Fruit fly (Drosophila melanogaster): ENCODE results near the gene CG18789.

Gene CG18789

DNA sequence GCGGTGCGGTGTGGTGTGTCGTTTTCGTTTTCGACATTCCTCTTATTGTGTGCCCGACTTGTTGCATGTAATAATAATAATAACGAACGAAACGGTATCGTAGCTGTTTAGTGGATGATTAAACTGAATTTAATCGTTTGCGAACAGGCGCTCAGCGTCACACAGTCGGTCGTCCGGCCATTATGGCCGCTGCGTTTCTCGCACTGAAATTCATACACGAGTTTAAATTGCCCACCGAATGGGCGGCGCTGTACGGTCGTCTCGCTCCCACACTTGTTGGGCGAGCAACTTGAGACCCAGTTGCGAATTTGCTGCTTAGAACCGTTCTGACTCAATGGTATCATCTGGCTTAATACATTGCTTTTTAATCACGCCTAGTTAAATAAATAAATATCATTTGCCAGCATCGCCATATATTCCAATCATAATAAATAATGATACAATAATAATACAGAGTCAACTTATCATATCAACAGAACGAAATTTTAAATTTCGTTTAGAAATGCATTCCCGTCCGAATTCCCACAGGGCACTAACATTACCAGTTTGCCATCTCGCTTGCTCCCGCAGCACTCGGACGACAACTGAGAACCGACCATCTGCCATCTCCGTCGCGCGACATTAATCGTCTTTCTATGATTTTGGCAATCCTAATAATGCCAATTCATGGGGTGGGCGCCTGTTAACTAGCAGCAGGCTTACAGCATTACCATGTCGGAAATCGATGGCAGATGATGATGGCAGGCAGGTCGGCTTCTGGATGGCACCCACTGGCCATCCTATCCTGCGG, 15.8 kb upstream of the CG18789 start (continued):
- no peak for TF ChIP-seq pfk (GFP tag; optimal IDR thresholded peaks at IDR 0.05)
- no peak for TF ChIP-seq Neu2 (GFP tag; optimal IDR thresholded peaks at IDR 0.05; ENCODE audit: borderline replicate concordance)
- TF ChIP-seq h (optimal IDR thresholded peaks at IDR 0.05): no peak
- TF ChIP-seq Nf-YB (GFP tag; optimal IDR thresholded peaks at IDR 0.05): no peak
- no peak for TF ChIP-seq nerfin-2 (GFP tag; IDR thresholded peaks at IDR 0.05; ENCODE audit: partially characterized antibody)
- no peak for TF ChIP-seq CG2889 (GFP tag; IDR thresholded peaks at IDR 0.05)
- TF ChIP-seq CG6175 (GFP tag; IDR thresholded peaks at IDR 0.05): no peak
- TF ChIP-seq Awh (GFP tag; IDR thresholded peaks at IDR 0.05): no peak
- no peak for TF ChIP-seq ssp (GFP tag; IDR thresholded peaks at IDR 0.05)
- TF ChIP-seq kni (GFP tag; optimal IDR thresholded peaks at IDR 0.05): no peak
- TF ChIP-seq Bteb2 (GFP tag; optimal IDR thresholded peaks at IDR 0.05): peak; percentile 77
- no peak for TF ChIP-seq CG17912 (GFP tag; optimal IDR thresholded peaks at IDR 0.05)
- peak; percentile 86 for TF ChIP-seq CG6272 (GFP tag; IDR thresholded peaks at IDR 0.05)
- TF ChIP-seq NFAT (GFP tag; IDR thresholded peaks at IDR 0.05): no peak
- TF ChIP-seq fu2 (GFP tag; optimal IDR thresholded peaks at IDR 0.05): peak; percentile 75
- TF ChIP-seq NC2α (GFP tag; optimal IDR thresholded peaks at IDR 0.05): peak; percentile 68
- TF ChIP-seq aop (GFP tag; IDR thresholded peaks at IDR 0.05): no peak
- TF ChIP-seq her (GFP tag; optimal IDR thresholded peaks at IDR 0.05): no peak
- peak; percentile 59 for TF ChIP-seq sqz (GFP tag; optimal IDR thresholded peaks at IDR 0.05)
- no peak for TF ChIP-seq inv (GFP tag; IDR thresholded peaks at IDR 0.05; ENCODE audit: partially characterized antibody)
- no peak for TF ChIP-seq Dfd (GFP tag; optimal IDR thresholded peaks at IDR 0.05)
- peak; percentile 94 for TF ChIP-seq CG15696 (tag; optimal IDR thresholded peaks at IDR 0.05)
- TF ChIP-seq CG14050 (GFP tag; IDR thresholded peaks at IDR 0.05): no peak
- no peak for TF ChIP-seq vvl (GFP tag; IDR thresholded peaks at IDR 0.05)
- TF ChIP-seq CG2875 (GFP tag; optimal IDR thresholded peaks at IDR 0.05): peak; percentile 67
- no peak for TF ChIP-seq CG34376 (GFP tag; optimal IDR thresholded peaks at IDR 0.05)
- TF ChIP-seq zfh2 (GFP tag; optimal IDR thresholded peaks at IDR 0.05): peak; percentile 81
- peak; percentile 33 for TF ChIP-seq CHES-1-like (GFP tag; optimal IDR thresholded peaks at IDR 0.05)
- peak; percentile 70 for TF ChIP-seq CG6654 (GFP tag; optimal IDR thresholded peaks at IDR 0.05)
- no peak for TF ChIP-seq zfh1 (GFP tag; IDR thresholded peaks at IDR 0.05)
- peak; percentile 73 for TF ChIP-seq CG7928 (GFP tag; optimal IDR thresholded peaks at IDR 0.05)
- no peak for TF ChIP-seq z (GFP tag; IDR thresholded peaks at IDR 0.05)
- peak; percentile 92 for TF ChIP-seq Sox100B (GFP tag; optimal IDR thresholded peaks at IDR 0.05)
- TF ChIP-seq CG9727 (GFP tag; optimal IDR thresholded peaks at IDR 0.05): peak; percentile 92
- peak; percentile 62 for TF ChIP-seq disco-r (GFP tag; optimal IDR thresholded peaks at IDR 0.05)
- no peak for TF ChIP-seq CG10565 (GFP tag; optimal IDR thresholded peaks at IDR 0.05)
- TF ChIP-seq CG11456 (GFP tag; IDR thresholded peaks at IDR 0.05): no peak
- TF ChIP-seq sug (tag; optimal IDR thresholded peaks at IDR 0.05): peak; percentile 45
- TF ChIP-seq ken (GFP tag; IDR thresholded peaks at IDR 0.05): no peak
- peak; percentile 97 for TF ChIP-seq sens (GFP tag)
- TF ChIP-seq maf-S (GFP tag; optimal IDR thresholded peaks at IDR 0.05): peak; percentile 63
- TF ChIP-seq CG31441 (GFP tag; IDR thresholded peaks at IDR 0.05): no peak
- no peak for TF ChIP-seq otp (GFP tag; IDR thresholded peaks at IDR 0.05)
- TF ChIP-seq B-H1 (GFP tag; IDR thresholded peaks at IDR 0.05): no peak
- no peak for TF ChIP-seq sna (GFP tag; IDR thresholded peaks at IDR 0.05; ENCODE audit: partially characterized antibody)
- peak; percentile 84 for TF ChIP-seq ems (GFP tag; optimal IDR thresholded peaks at IDR 0.05)
- peak; percentile 94 for TF ChIP-seq CG30403 (GFP tag; optimal IDR thresholded peaks at IDR 0.05)
- peak; percentile 87 for TF ChIP-seq Usf (GFP tag; optimal IDR thresholded peaks at IDR 0.05)
- peak; percentile 87 for TF ChIP-seq CG11504 (tag; optimal IDR thresholded peaks at IDR 0.05)
- TF ChIP-seq mirr (GFP tag; optimal IDR thresholded peaks at IDR 0.05): peak; percentile 91
- TF ChIP-seq cato (GFP tag; optimal IDR thresholded peaks at IDR 0.05; ENCODE audit: borderline replicate concordance): peak; percentile 70
